Worm (Caenorhabditis elegans): ENCODE data around the gene F23D12.3.

F23D12.3 gene

DNA sequence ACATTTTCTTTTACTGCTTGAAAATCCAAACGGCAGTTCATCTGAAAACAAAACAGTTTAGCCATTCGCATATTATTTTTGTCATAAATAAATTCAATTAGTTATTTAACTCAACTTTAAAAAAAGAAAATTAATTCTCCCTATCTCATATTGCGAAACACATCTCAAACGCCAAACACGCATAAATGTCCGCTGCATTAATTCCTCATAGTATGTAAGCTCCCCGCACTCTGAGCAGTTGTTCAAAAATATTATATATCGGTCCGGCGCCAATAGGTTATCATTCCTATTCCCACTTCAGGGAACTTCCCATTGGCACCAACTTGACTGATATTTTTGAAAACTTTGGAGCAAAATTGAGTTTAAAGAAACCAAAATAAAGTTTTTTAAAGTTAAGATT lies 35.8 kb downstream of the F23D12.3 start:
- TF ChIP-seq him-1 (tag; optimal IDR thresholded peaks at IDR 0.05) (no peak), W03F9.2 (tag; optimal IDR thresholded peaks at IDR 0.05) (no peak), dao-5 (tag; optimal IDR thresholded peaks at IDR 0.05) (no peak)

DNA sequence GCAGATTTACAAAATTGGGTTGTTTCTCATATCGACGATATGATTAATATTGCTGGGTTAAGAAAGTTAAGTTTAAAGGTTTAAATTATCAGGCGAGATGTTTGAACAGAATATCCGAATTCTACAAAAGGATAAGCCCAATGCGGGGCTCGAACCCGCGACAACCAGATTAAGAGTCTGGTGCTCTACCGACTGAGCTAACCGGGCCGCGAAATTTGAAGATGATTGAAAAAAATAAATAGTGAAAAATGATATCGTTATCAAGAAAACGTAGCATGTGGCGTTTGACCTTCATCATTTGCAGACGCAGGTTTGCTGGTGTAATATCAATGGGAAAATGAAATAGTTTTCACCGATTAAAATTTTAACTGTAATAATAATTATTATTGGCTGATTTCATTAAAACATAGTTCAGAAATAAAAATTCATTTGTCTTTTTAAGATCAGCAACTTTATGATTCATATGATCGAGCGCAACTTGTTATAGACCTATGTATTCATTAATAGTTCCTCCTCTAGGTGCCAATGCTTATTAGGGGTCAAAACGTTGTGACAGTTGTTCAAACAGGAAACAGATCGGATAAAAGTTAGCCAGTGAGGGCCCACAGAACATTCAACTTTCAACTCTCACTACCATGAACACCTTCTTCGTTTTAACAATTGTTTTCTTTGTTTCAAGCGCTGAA lies 36.5 kb downstream of the F23D12.3 start, which contains the start of gene M163.11:
Gene M163.11, plus strand, starts transcription at position 636 of the 686 bp plus-strand sequence.
- TF ChIP-seq him-1 (tag; optimal IDR thresholded peaks at IDR 0.05) (no peak), dao-5 (tag; optimal IDR thresholded peaks at IDR 0.05) (peak; percentile 48)

- TF ChIP-seq W03F9.2 (tag; optimal IDR thresholded peaks at IDR 0.05) (peak; percentile 41), him-1 (tag; optimal IDR thresholded peaks at IDR 0.05) (peak; percentile 4), dao-5 (tag; optimal IDR thresholded peaks at IDR 0.05) (no peak)
These were observed 37.8 kb downstream of the F23D12.3 start, which contains the start of gene gfi-3 for ce11 chrX:14480248-14480647. Gene gfi-3, plus strand, starts transcription at chrX:14480572.

ce11 chrX:14481637-14482036 lies 39.2 kb downstream of the F23D12.3 start:
- no peak for TF ChIP-seq W03F9.2 (tag; optimal IDR thresholded peaks at IDR 0.05)
- TF ChIP-seq him-1 (tag; optimal IDR thresholded peaks at IDR 0.05): no peak
- no peak for TF ChIP-seq dao-5 (tag; optimal IDR thresholded peaks at IDR 0.05)

DNA sequence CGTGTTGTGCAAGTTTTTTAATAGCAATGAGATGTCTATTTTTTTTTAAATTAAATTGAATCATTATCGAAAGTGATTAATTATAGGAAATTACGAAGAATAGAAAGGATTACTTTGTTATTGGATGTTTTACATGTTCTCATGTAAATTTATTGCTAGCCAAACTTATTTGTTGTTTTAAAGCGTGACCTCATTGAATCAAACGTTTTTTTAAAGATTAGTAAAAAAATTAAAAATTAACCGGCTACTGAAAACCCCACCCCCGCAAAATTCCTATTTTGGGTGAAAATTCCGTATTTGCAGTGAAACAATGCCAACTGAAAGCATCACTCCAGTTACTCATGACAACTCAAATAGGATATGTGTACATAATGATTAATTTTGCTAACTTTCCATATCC lies 42.4 kb downstream of the F23D12.3 start, which contains the start of gene M163.8:
Gene M163.8, plus strand, starts transcription at position 301 of the 400 bp plus-strand sequence.
- TF ChIP-seq him-1 (tag; optimal IDR thresholded peaks at IDR 0.05) (no peak), W03F9.2 (tag; optimal IDR thresholded peaks at IDR 0.05) (no peak), dao-5 (tag; optimal IDR thresholded peaks at IDR 0.05) (no peak)

DNA sequence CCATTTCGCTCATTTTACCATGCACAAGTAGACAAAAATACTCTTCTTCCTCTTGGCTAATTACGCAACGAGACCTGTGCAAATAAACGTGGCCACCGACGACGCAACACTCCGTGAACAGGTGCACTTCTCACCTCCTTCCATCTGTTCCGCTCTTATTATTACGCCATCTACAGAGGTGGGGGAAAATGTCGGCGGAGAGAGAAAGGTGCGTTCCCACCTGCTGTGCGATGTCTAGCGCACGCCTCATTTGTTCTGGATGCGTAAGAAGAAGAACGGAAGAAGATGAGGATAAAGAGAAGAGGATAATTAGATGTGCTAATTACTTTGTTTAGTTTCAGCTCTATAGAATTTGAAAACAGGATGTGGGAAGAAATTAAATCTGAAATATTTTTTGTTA lies 44.1 kb downstream of the F23D12.3 start:
- TF ChIP-seq W03F9.2 (tag; optimal IDR thresholded peaks at IDR 0.05): no peak
- no peak for TF ChIP-seq him-1 (tag; optimal IDR thresholded peaks at IDR 0.05)
- no peak for TF ChIP-seq dao-5 (tag; optimal IDR thresholded peaks at IDR 0.05)

DNA sequence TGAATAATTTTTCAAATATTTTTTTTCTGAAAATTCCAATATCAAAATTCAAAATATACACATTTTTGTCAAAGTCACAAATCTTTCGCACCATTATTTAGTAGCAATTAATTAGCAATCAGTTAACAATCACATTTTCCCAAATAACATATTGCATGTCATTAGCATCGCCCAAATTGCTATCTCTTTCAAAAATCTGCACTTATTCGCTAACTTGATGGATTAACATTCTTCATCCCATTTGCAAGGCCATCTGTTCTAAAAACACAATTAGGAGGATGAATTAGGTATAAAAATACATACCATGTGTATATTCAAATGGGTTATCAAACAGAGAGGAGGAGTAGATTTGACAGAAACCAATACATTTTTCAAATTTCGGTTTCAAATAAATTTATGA lies 44.9 kb downstream of the F23D12.3 start:
- TF ChIP-seq W03F9.2 (tag; optimal IDR thresholded peaks at IDR 0.05) (no peak), dao-5 (tag; optimal IDR thresholded peaks at IDR 0.05) (no peak), him-1 (tag; optimal IDR thresholded peaks at IDR 0.05) (no peak)

ce11 chrX:14487832-14488231 lies 45.4 kb downstream of the F23D12.3 start:
- TF ChIP-seq dao-5 (tag; optimal IDR thresholded peaks at IDR 0.05): no peak
- no peak for TF ChIP-seq W03F9.2 (tag; optimal IDR thresholded peaks at IDR 0.05)
- no peak for TF ChIP-seq him-1 (tag; optimal IDR thresholded peaks at IDR 0.05)

ce11 chrX:14489945-14490344 lies 47.5 kb downstream of the F23D12.3 start, which contains the start of gene his-24:
Gene his-24, plus strand, starts transcription at chrX:14490094.
- TF ChIP-seq dao-5 (tag; optimal IDR thresholded peaks at IDR 0.05): no peak
- no peak for TF ChIP-seq W03F9.2 (tag; optimal IDR thresholded peaks at IDR 0.05)
- no peak for TF ChIP-seq him-1 (tag; optimal IDR thresholded peaks at IDR 0.05)

- TF ChIP-seq dao-5 (tag; optimal IDR thresholded peaks at IDR 0.05) (no peak), W03F9.2 (tag; optimal IDR thresholded peaks at IDR 0.05) (no peak)
These were observed 48.1 kb downstream of the F23D12.3 start for ce11 chrX:14490486-14490885.

- TF ChIP-seq him-1 (tag; optimal IDR thresholded peaks at IDR 0.05) (no peak), dao-5 (tag; optimal IDR thresholded peaks at IDR 0.05) (no peak), W03F9.2 (tag; optimal IDR thresholded peaks at IDR 0.05) (no peak)
These were observed 48.7 kb downstream of the F23D12.3 start for ce11 chrX:14491103-14491502.

- TF ChIP-seq dao-5 (tag; optimal IDR thresholded peaks at IDR 0.05) (no peak), W03F9.2 (tag; optimal IDR thresholded peaks at IDR 0.05) (no peak), him-1 (tag; optimal IDR thresholded peaks at IDR 0.05) (no peak)
These were observed 50.0 kb downstream of the F23D12.3 start for ce11 chrX:14492441-14492840.
